Fruit fly (Drosophila melanogaster) whole organism, embryonic: Measurements from ENCODE around the gene RpLP1.

Experiments used
- Bgb ChIP-seq: fragments of 200-800 bp; sonication (Bioruptor generic); IDR thresholded peaks from 2 replicates; pipeline ENCODE4 v1.3.6; 2022; ENCODE audit warnings: missing biosample characterization, missing genetic modification characterization; ENCODE audit not compliant: partially characterized antibody
- Blimp-1 ChIP-seq: fragments of 200-800 bp; sonication (Bioruptor generic); optimal IDR thresholded peaks from 3 replicates; lab custom pipeline; 2018; ENCODE audit warnings: missing biosample characterization, missing genetic modification characterization, mild to moderate bottlenecking, moderate library complexity, missing genetic modification reagents
- C15 ChIP-seq: fragments of 200-800 bp; sonication (Bioruptor generic); IDR thresholded peaks from 3 replicates; pipeline ENCODE4 v1.3.6; 2022; ENCODE audit warnings: missing biosample characterization, missing genetic modification characterization
- CG10462 ChIP-seq: fragments of 200-800 bp; sonication (Bioruptor generic); optimal IDR thresholded peaks from 2 replicates; lab custom pipeline; 2016; ENCODE audit warnings: missing biosample characterization, missing genetic modification characterization
- CG10565 ChIP-seq: fragments of 200-800 bp; sonication (Bioruptor generic); optimal IDR thresholded peaks from 3 replicates; lab custom pipeline; 2016; ENCODE audit warnings: missing biosample characterization, mild to moderate bottlenecking, missing genetic modification characterization
- CG10654 ChIP-seq: fragments of 200-800 bp; sonication (Bioruptor generic); optimal IDR thresholded peaks from 2 replicates; lab custom pipeline; 2016; ENCODE audit warnings: missing biosample characterization, missing genetic modification characterization
- CG10979 ChIP-seq: fragments of 200-800 bp; sonication (Bioruptor generic); optimal IDR thresholded peaks from 2 replicates; lab custom pipeline; 2018; ENCODE audit warnings: missing biosample characterization, mild to moderate bottlenecking, missing genetic modification characterization, moderate library complexity
- CG13123 ChIP-seq: fragments of 200-800 bp; sonication (Bioruptor generic); optimal IDR thresholded peaks from 2 replicates; lab custom pipeline; 2016; ENCODE audit warnings: missing biosample characterization, missing genetic modification characterization
- CG13775 ChIP-seq: fragments of 200-800 bp; sonication (Bioruptor generic); optimal IDR thresholded peaks from 3 replicates; lab custom pipeline; 2017; ENCODE audit warnings: missing biosample characterization, mild to moderate bottlenecking, missing genetic modification characterization
- CG14050 ChIP-seq: fragments of 200-800 bp; sonication (Bioruptor generic); IDR thresholded peaks from 3 replicates; pipeline ENCODE4 v1.3.6; 2022; ENCODE audit warnings: missing biosample characterization, missing genetic modification characterization
- CG15073 ChIP-seq: fragments of 200-800 bp; sonication (Bioruptor generic); optimal IDR thresholded peaks from 2 replicates; lab custom pipeline; 2016; ENCODE audit warnings: missing biosample characterization, missing genetic modification characterization
- CG15601 ChIP-seq: fragments of 200-800 bp; sonication (Bioruptor generic); optimal IDR thresholded peaks from 3 replicates; lab custom pipeline; 2019; ENCODE audit warnings: missing biosample characterization, mild to moderate bottlenecking, missing genetic modification characterization, moderate library complexity
- CG1603 ChIP-seq: fragments of 200-800 bp; sonication (Bioruptor generic); optimal IDR thresholded peaks from 2 replicates; lab custom pipeline; 2019; ENCODE audit warnings: missing biosample characterization, mild to moderate bottlenecking, missing genetic modification characterization, moderate library complexity
- CG17359 ChIP-seq: fragments of 200-800 bp; sonication (Bioruptor generic); optimal IDR thresholded peaks from 3 replicates; lab custom pipeline; 2018; ENCODE audit warnings: missing biosample characterization, mild to moderate bottlenecking, missing genetic modification characterization, moderate library complexity
- CG18011 ChIP-seq: fragments of 200-800 bp; sonication (Bioruptor generic); optimal IDR thresholded peaks from 2 replicates; lab custom pipeline; 2017; ENCODE audit warnings: missing biosample characterization, missing genetic modification characterization, mild to moderate bottlenecking, moderate library complexity, missing genotype
- CG18619 ChIP-seq: fragments of 200-800 bp; sonication (Bioruptor generic); optimal IDR thresholded peaks from 3 replicates; lab custom pipeline; 2017; ENCODE audit warnings: missing biosample characterization, mild to moderate bottlenecking, missing genetic modification characterization
- CG2889 ChIP-seq: fragments of 200-800 bp; sonication (Bioruptor generic); IDR thresholded peaks from 3 replicates; pipeline ENCODE4 v1.3.6; 2022; ENCODE audit warnings: missing biosample characterization, missing genetic modification characterization
- CG32532 ChIP-seq: fragments of 200-800 bp; sonication (Bioruptor generic); IDR thresholded peaks from 2 replicates; pipeline ENCODE4 v1.3.6; 2022; ENCODE audit warnings: missing biosample characterization, missing genetic modification characterization
- CG4617 ChIP-seq: fragments of 200-800 bp; sonication (Bioruptor generic); optimal IDR thresholded peaks from 3 replicates; lab custom pipeline; 2016; ENCODE audit warnings: missing biosample characterization, missing genetic modification characterization, borderline replicate concordance
- CG5180 ChIP-seq: fragments of 200-800 bp; sonication (Bioruptor generic); optimal IDR thresholded peaks from 3 replicates; lab custom pipeline; 2017; ENCODE audit warnings: missing biosample characterization, missing genetic modification characterization, mild to moderate bottlenecking, moderate library complexity, missing genetic modification reagents
- CG5245 ChIP-seq: fragments of 200-800 bp; sonication (Bioruptor generic); optimal IDR thresholded peaks from 3 replicates; lab custom pipeline; 2016; ENCODE audit warnings: missing biosample characterization, missing genetic modification characterization
- CG6175 ChIP-seq: fragments of 200-800 bp; sonication (Bioruptor generic); IDR thresholded peaks from 3 replicates; pipeline ENCODE4 v1.3.6; 2022; ENCODE audit warnings: missing biosample characterization, missing genetic modification characterization
- CG8388 ChIP-seq: fragments of 200-800 bp; sonication (Bioruptor generic); optimal IDR thresholded peaks from 2 replicates; lab custom pipeline; 2019; ENCODE audit warnings: missing biosample characterization, mild to moderate bottlenecking, missing genetic modification characterization, moderate library complexity
- CG9817 ChIP-seq: fragments of 200-800 bp; sonication (Bioruptor generic); optimal IDR thresholded peaks from 2 replicates; lab custom pipeline; 2018; ENCODE audit warnings: missing biosample characterization, mild to moderate bottlenecking, missing genetic modification characterization, moderate library complexity
- CTCF ChIP-seq: fragments of 200-800 bp; sonication (Bioruptor generic); optimal IDR thresholded peaks from 2 replicates; lab custom pipeline; 2017; ENCODE audit warnings: missing biosample characterization, mild to moderate bottlenecking, missing genetic modification characterization, moderate library complexity
- Dbx ChIP-seq: fragments of 200-800 bp; sonication (Bioruptor generic); IDR thresholded peaks from 3 replicates; pipeline ENCODE4 v1.3.6; 2022; ENCODE audit warnings: missing biosample characterization, missing genetic modification characterization
- Deaf1 ChIP-seq: fragments of 200-800 bp; optimal IDR thresholded peaks from 3 replicates; lab custom pipeline; 2019; ENCODE audit warnings: missing biosample characterization, mild to moderate bottlenecking, missing genetic modification characterization, moderate library complexity
- Fer2 ChIP-seq: fragments of 200-800 bp; sonication (Bioruptor generic); optimal IDR thresholded peaks from 2 replicates; lab custom pipeline; 2018; ENCODE audit warnings: missing biosample characterization, mild to moderate bottlenecking, missing genetic modification characterization, moderate library complexity
- Fer3 ChIP-seq: fragments of 200-800 bp; sonication (Bioruptor generic); optimal IDR thresholded peaks from 2 replicates; lab custom pipeline; 2018; ENCODE audit warnings: missing biosample characterization, mild to moderate bottlenecking, missing genetic modification characterization, moderate library complexity
- HLHmδ ChIP-seq: fragments of 200-800 bp; sonication (Bioruptor generic); optimal IDR thresholded peaks from 2 replicates; lab custom pipeline; 2018; ENCODE audit warnings: missing biosample characterization, mild to moderate bottlenecking, missing genetic modification characterization, moderate library complexity
- Hand ChIP-seq: fragments of 200-800 bp; sonication (Bioruptor generic); optimal IDR thresholded peaks from 2 replicates; lab custom pipeline; 2017; ENCODE audit warnings: mild to moderate bottlenecking, missing biosample characterization, missing genetic modification reagents, missing genetic modification characterization
- Hsf ChIP-seq: fragments of 200-800 bp; sonication (Bioruptor generic); optimal IDR thresholded peaks from 3 replicates; lab custom pipeline; 2016; ENCODE audit warnings: missing biosample characterization, missing genetic modification characterization
- PHDP ChIP-seq: fragments of 200-800 bp; sonication (Bioruptor generic); optimal IDR thresholded peaks from 3 replicates; lab custom pipeline; 2018; ENCODE audit warnings: missing biosample characterization, mild to moderate bottlenecking, missing genetic modification characterization, moderate library complexity
- Spps ChIP-seq: fragments of 200-800 bp; sonication (Bioruptor generic); optimal IDR thresholded peaks from 2 replicates; lab custom pipeline; 2018; ENCODE audit warnings: missing biosample characterization, mild to moderate bottlenecking, missing genetic modification characterization
- Tbp ChIP-seq: fragments of >200 bp; optimal IDR thresholded peaks from 2 replicates; lab custom pipeline; 2018; ENCODE audit warnings: missing biosample characterization, missing genetic modification characterization
- ac ChIP-seq: fragments of 200-800 bp; sonication (Bioruptor generic); optimal IDR thresholded peaks from 3 replicates; lab custom pipeline; 2017; ENCODE audit warnings: missing biosample characterization, mild to moderate bottlenecking, missing genetic modification characterization
- az2 ChIP-seq: fragments of 200-800 bp; sonication (Bioruptor generic); optimal IDR thresholded peaks from 3 replicates; lab custom pipeline; 2016; ENCODE audit warnings: missing biosample characterization, missing genetic modification characterization
- br ChIP-seq: fragments of >200 bp; optimal IDR thresholded peaks from 2 replicates; lab custom pipeline; 2017
- crp ChIP-seq, 2 experiments: fragments of 200-800 bp; sonication (Bioruptor generic); optimal IDR thresholded peaks; 2 replicates in 1 of 2; 3 replicates in 1 of 2; lab custom pipeline; 2017; ENCODE audit warnings: missing biosample characterization in 2 of 2, missing genetic modification characterization in 2 of 2, mild to moderate bottlenecking in 1 of 2, moderate library complexity in 1 of 2
- gem ChIP-seq: fragments of 200-800 bp; sonication (Bioruptor generic); optimal IDR thresholded peaks from 2 replicates; lab custom pipeline; 2019; ENCODE audit warnings: missing biosample characterization, mild to moderate bottlenecking, missing genetic modification characterization, moderate library complexity
- grau ChIP-seq: fragments of 200-800 bp; optimal IDR thresholded peaks from 3 replicates; lab custom pipeline; 2019; ENCODE audit warnings: missing biosample characterization, mild to moderate bottlenecking, missing genetic modification characterization, moderate library complexity
- jigr1 ChIP-seq: fragments of 200-800 bp; sonication (Bioruptor generic); IDR thresholded peaks from 3 replicates; pipeline ENCODE4 v1.3.6; 2022; ENCODE audit warnings: missing biosample characterization, missing genetic modification characterization
- lmd ChIP-seq: fragments of 200-800 bp; sonication (Bioruptor generic); IDR thresholded peaks from 2 replicates; pipeline ENCODE4 v1.3.6; 2022; ENCODE audit warnings: missing biosample characterization, missing genetic modification characterization
- mirr ChIP-seq: fragments of 200-800 bp; sonication (Bioruptor generic); optimal IDR thresholded peaks from 3 replicates; lab custom pipeline; 2018; ENCODE audit warnings: missing biosample characterization, mild to moderate bottlenecking, missing genetic modification characterization
- onecut ChIP-seq: fragments of 200-800 bp; sonication (Bioruptor generic); IDR thresholded peaks from 2 replicates; pipeline ENCODE4 v1.3.6; 2022; ENCODE audit warnings: missing biosample characterization, missing genetic modification characterization
- pfk ChIP-seq: fragments of 200-800 bp; sonication (Bioruptor generic); optimal IDR thresholded peaks from 2 replicates; lab custom pipeline; 2018; ENCODE audit warnings: missing biosample characterization, mild to moderate bottlenecking, missing genetic modification characterization, moderate library complexity
- pros ChIP-seq: fragments of 200-800 bp; sonication (Bioruptor generic); optimal IDR thresholded peaks from 3 replicates; lab custom pipeline; 2019; ENCODE audit warnings: missing biosample characterization, mild to moderate bottlenecking, missing genetic modification characterization, moderate library complexity
- ranshi ChIP-seq: fragments of 200-800 bp; sonication (Bioruptor generic); IDR thresholded peaks from 2 replicates; pipeline ENCODE4 v1.3.6; 2022; ENCODE audit warnings: missing biosample characterization, missing genetic modification characterization
- z ChIP-seq: fragments of 200-800 bp; sonication (Bioruptor generic); IDR thresholded peaks from 3 replicates; pipeline ENCODE4 v1.3.6; 2022; ENCODE audit warnings: missing biosample characterization, missing genetic modification characterization
- zen ChIP-seq: fragments of 200-800 bp; sonication (Bioruptor generic); optimal IDR thresholded peaks from 3 replicates; lab custom pipeline; 2018; ENCODE audit warnings: missing biosample characterization, mild to moderate bottlenecking, missing genetic modification characterization, moderate library complexity

RpLP1 gene

dm6 chr2L:440638-441454 is 21.1 kb downstream of the RpLP1 start (continued):
- peak; percentile 9 for TF ChIP-seq CG18619 (GFP tag; lab: Kevin White, UChicago)
- TF ChIP-seq Dbx (GFP tag; lab: Robert Waterston, UW), result no peak
- TF ChIP-seq CG9817 (tag; lab: Kevin White, UChicago), result no peak
- TF ChIP-seq Bgb (GFP tag; lab: Robert Waterston, UW), result no peak
- no peak for TF ChIP-seq CG18011 (GFP tag; lab: Kevin White, UChicago)
- TF ChIP-seq ac, result peak; percentile 58
- TF ChIP-seq grau (tag; lab: Kevin White, UChicago), result peak; percentile 58
- TF ChIP-seq Deaf1 (tag; lab: Kevin White, UChicago), result peak; percentile 5
- peak; percentile 58 for TF ChIP-seq CG8388
- TF ChIP-seq z (GFP tag; lab: Robert Waterston, UW), result no peak
- TF ChIP-seq ranshi (GFP tag; lab: Robert Waterston, UW), result peak; percentile 24; the same call in 1 of the 2 replicates
- TF ChIP-seq Spps (tag; lab: Kevin White, UChicago), result peak; percentile 49
- no peak for TF ChIP-seq CTCF (GFP tag; lab: Kevin White, UChicago)
- TF ChIP-seq lmd, result peak; percentile 18; the same call in 1 of the 2 replicates
- peak; percentile 65 for TF ChIP-seq CG15601 (tag; lab: Kevin White, UChicago)
- 0 out of 3 replicates have a peak, but pooled peaks have one; percentile 11 for TF ChIP-seq jigr1 (GFP tag; lab: Robert Waterston, UW)
- no peak for TF ChIP-seq CG6175 (GFP tag; lab: Robert Waterston, UW)
- no peak for TF ChIP-seq br (lab: Kevin White, UChicago)
- TF ChIP-seq Hsf (GFP tag; lab: Kevin White, UChicago), result no peak
- peak; percentile 14 for TF ChIP-seq PHDP (tag; lab: Kevin White, UChicago)
- no peak for TF ChIP-seq crp (GFP tag; optimal IDR thresholded peaks at IDR 0.05; lab: Kevin White, UChicago)
- no peak for TF ChIP-seq CG2889 (GFP tag; lab: Robert Waterston, UW)
- TF ChIP-seq zen (tag; lab: Kevin White, UChicago), result peak; percentile 41
- TF ChIP-seq CG13123, result no peak
- peak; percentile 3 for TF ChIP-seq CG5245 (GFP tag; lab: Kevin White, UChicago)
- TF ChIP-seq Fer2 (tag; lab: Kevin White, UChicago), result no peak
- TF ChIP-seq CG14050, result no peak
- TF ChIP-seq CG5180 (GFP tag; lab: Kevin White, UChicago), result no peak
- TF ChIP-seq CG10462 (GFP tag; lab: Kevin White, UChicago), result no peak
- no peak for TF ChIP-seq Hand (GFP tag; lab: Kevin White, UChicago)
- peak; percentile 30 for TF ChIP-seq az2 (GFP tag; lab: Kevin White, UChicago)
- TF ChIP-seq CG13775 (GFP tag; lab: Kevin White, UChicago), result peak; percentile 68
- no peak for TF ChIP-seq CG10654 (GFP tag; lab: Kevin White, UChicago)
- TF ChIP-seq Tbp (GFP tag; lab: Kevin White, UChicago), result no peak
- TF ChIP-seq CG1603, result no peak
- TF ChIP-seq CG4617, result no peak
- no peak for TF ChIP-seq CG15073
- peak; percentile 3 for TF ChIP-seq CG17359 (tag; lab: Kevin White, UChicago)
- TF ChIP-seq gem (tag; lab: Kevin White, UChicago), result peak; percentile 81
- no peak for TF ChIP-seq CG32532 (GFP tag; lab: Robert Waterston, UW)
- TF ChIP-seq mirr (GFP tag; lab: Kevin White, UChicago), result no peak
- TF ChIP-seq C15 (GFP tag; lab: Robert Waterston, UW), result no peak
- TF ChIP-seq HLHmδ (GFP tag; lab: Kevin White, UChicago), result no peak
- TF ChIP-seq pros (GFP tag; lab: Kevin White, UChicago), result peak; percentile 76
- TF ChIP-seq Blimp-1 (GFP tag; lab: Kevin White, UChicago), result peak; percentile 46
- no peak for TF ChIP-seq Fer3 (tag; lab: Kevin White, UChicago)
- no peak for TF ChIP-seq pfk (GFP tag; lab: Kevin White, UChicago)
- TF ChIP-seq onecut (GFP tag; lab: Robert Waterston, UW), result no peak
- TF ChIP-seq CG10565 (GFP tag; lab: Kevin White, UChicago), result no peak
- peak; percentile 88 for TF ChIP-seq CG10979
